Worm (Caenorhabditis elegans) whole organism, dauer: Measurements from ENCODE around the gene Y43F8B.20.

Experiments used
- unc-62 ChIP-seq: sonication (generic microtip); optimal IDR thresholded peaks from 2 replicates; lab custom pipeline; 2017; ENCODE audit warnings: missing biosample characterization, missing genetic modification reagents, missing genetic modification characterization

Y43F8B.20 gene

DNA sequence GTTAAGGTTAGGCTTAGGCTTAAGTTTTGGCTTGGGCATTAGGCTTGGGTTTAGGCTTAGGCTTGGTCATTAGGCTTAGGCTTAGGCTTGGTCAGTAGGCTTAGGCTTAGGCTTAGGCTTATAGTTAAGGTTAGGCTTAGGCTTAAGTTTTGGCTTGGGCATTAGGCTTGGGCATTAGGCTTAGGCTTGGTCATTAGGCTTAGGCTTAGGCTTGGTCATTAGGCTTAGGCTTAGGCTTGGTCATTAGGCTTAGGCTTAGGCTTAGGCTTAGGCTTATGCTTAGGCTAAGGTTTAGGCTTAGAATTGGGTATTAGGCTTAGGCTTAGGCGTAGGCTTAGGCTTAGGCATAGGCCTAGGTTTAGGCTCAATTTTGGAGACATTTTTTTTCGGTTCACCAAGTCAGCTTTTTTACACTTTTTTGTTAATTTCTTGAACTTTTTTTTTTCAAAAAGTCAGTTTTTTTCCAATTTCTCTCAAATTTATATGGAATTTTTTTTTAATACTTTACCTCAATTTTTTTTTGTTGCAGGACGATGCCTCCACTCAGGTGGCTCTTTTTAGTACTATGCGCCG lies 46.9 kb downstream of the Y43F8B.20 start, which contains the start of gene Y43F8B.3:
TSS of gene Y43F8B.3 (plus strand) at position 523 of the 573 bp plus-strand sequence.
- TF ChIP-seq unc-62 (GFP tag; lab: Kevin White, UChicago) = no peak

DNA sequence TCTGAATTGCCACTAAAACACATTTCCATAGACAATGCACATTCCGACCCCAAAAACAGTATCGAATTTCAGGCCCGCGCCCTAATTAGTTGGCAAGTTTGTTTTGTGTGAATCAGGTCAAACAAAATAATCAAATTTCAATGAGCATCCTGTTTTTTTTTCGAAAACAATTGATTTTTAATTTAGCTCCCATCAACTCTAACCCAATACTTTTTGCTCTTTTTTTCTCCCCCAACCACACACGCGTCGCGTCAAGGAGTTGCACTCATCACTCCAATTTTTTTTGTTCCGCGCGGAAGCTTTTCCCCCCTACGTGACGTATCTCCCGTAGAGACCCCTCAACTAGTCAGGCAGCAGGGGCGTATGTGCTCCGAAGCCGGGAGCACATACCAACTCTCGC lies 48.2 kb downstream of the Y43F8B.20 start:
- no peak for TF ChIP-seq unc-62 (GFP tag; lab: Kevin White, UChicago)
